Worm (Caenorhabditis elegans) whole organism, young adult: ENCODE data around the gene mec-17.

ENCODE experiments used
- B0019.2 ChIP-seq: fragments of 200-800 bp; sonication (Bioruptor generic); conservative IDR thresholded peaks from 2 replicates; pipeline ENCODE4 v1.3.6; 2022; ENCODE audit warnings: missing genetic modification reagents, missing genetic modification characterization, missing compliant biosample characterization
- F10E7.11 ChIP-seq: sonication (generic microtip); optimal IDR thresholded peaks from 2 replicates; lab custom pipeline; 2017; ENCODE audit warnings: mild to moderate bottlenecking, missing genetic modification characterization, moderate library complexity, missing compliant biosample characterization
- F33H1.4 ChIP-seq: fragments of 200-800 bp; sonication (Bioruptor generic); IDR thresholded peaks from 2 replicates; pipeline ENCODE4 v1.3.6; 2022; ENCODE audit warnings: missing genetic modification reagents, missing genetic modification characterization, missing compliant biosample characterization
- F39B2.1 ChIP-seq: fragments of 200-800 bp; sonication (Bioruptor generic); IDR thresholded peaks from 2 replicates; pipeline ENCODE4 v1.3.6; 2022; ENCODE audit warnings: missing genetic modification reagents, missing genetic modification characterization, missing compliant biosample characterization
- F57C9.4 ChIP-seq: sonication (generic microtip); optimal IDR thresholded peaks from 2 replicates; lab custom pipeline; 2017; ENCODE audit warnings: mild to moderate bottlenecking, missing genetic modification characterization, missing compliant biosample characterization
- K12H6.12 ChIP-seq: fragments of 200-800 bp; sonication (Bioruptor generic); optimal IDR thresholded peaks from 2 replicates; lab custom pipeline; 2018; ENCODE audit warnings: mild to moderate bottlenecking, missing genetic modification characterization, missing compliant biosample characterization
- T07F8.4 ChIP-seq: sonication (generic microtip); optimal IDR thresholded peaks from 2 replicates; lab custom pipeline; 2016; ENCODE audit warnings: mild to moderate bottlenecking, missing genetic modification characterization, moderate library complexity, missing compliant biosample characterization
- T26A5.8 ChIP-seq: sonication (generic microtip); optimal IDR thresholded peaks from 2 replicates; lab custom pipeline; 2016; ENCODE audit warnings: missing genetic modification characterization, missing compliant biosample characterization
- Y79H2A.3 ChIP-seq: fragments of 200-800 bp; sonication (Bioruptor generic); conservative IDR thresholded peaks from 2 replicates; pipeline ENCODE4 v1.3.6; 2022; ENCODE audit warnings: missing genetic modification reagents, missing genetic modification characterization, missing compliant biosample characterization
- Y95B8A.8 ChIP-seq: fragments of 200-800 bp; sonication (Bioruptor generic); IDR thresholded peaks from 2 replicates; pipeline ENCODE4 v1.3.6; 2022; ENCODE audit warnings: missing genetic modification reagents, missing genetic modification characterization, missing compliant biosample characterization
- ZK185.1 ChIP-seq: sonication (generic microtip); optimal IDR thresholded peaks from 2 replicates; lab custom pipeline; 2016; ENCODE audit warnings: mild to moderate bottlenecking, missing genetic modification characterization, missing compliant biosample characterization; ENCODE audit not compliant: poor library complexity, severe bottlenecking
- akir-1 ChIP-seq: fragments of 200-800 bp; sonication (Bioruptor generic); optimal IDR thresholded peaks from 2 replicates; lab custom pipeline; 2018; ENCODE audit warnings: mild to moderate bottlenecking, missing genetic modification characterization, moderate library complexity, missing compliant biosample characterization
- aptf-3 ChIP-seq: fragments of 200-800 bp; sonication (Bioruptor generic); IDR thresholded peaks from 2 replicates; pipeline ENCODE4 v1.3.6; 2022; ENCODE audit warnings: missing genetic modification characterization, missing compliant biosample characterization
- athp-1 ChIP-seq: sonication (generic microtip); optimal IDR thresholded peaks from 2 replicates; lab custom pipeline; 2017; ENCODE audit warnings: mild to moderate bottlenecking, missing genetic modification characterization, missing compliant biosample characterization
- attf-5 ChIP-seq: fragments of 200-800 bp; sonication (Bioruptor generic); optimal IDR thresholded peaks from 2 replicates; lab custom pipeline; 2018; ENCODE audit warnings: mild to moderate bottlenecking, missing genetic modification characterization, missing compliant biosample characterization
- attf-6 ChIP-seq: fragments of 200-800 bp; sonication (Bioruptor generic); IDR thresholded peaks from 2 replicates; pipeline ENCODE4 v1.3.6; 2022; ENCODE audit warnings: missing genetic modification reagents, missing genetic modification characterization, missing compliant biosample characterization
- ceh-100 ChIP-seq: fragments of 200-800 bp; sonication (Bioruptor generic); IDR thresholded peaks from 2 replicates; pipeline ENCODE4 v1.3.6; 2022; ENCODE audit warnings: missing genetic modification reagents, missing genetic modification characterization, missing compliant biosample characterization
- ceh-40 ChIP-seq: fragments of 200-800 bp; sonication (Bioruptor generic); IDR thresholded peaks from 2 replicates; pipeline ENCODE4 v1.3.6; 2022; ENCODE audit warnings: missing genetic modification characterization, missing compliant biosample characterization
- ceh-58 ChIP-seq: fragments of 200-800 bp; sonication (Bioruptor generic); IDR thresholded peaks from 2 replicates; pipeline ENCODE4 v1.3.6; 2022; ENCODE audit warnings: missing genetic modification characterization, missing compliant biosample characterization
- dox-1 ChIP-seq: fragments of 200-800 bp; sonication (Bioruptor generic); IDR thresholded peaks from 2 replicates; pipeline ENCODE4 v1.3.6; 2022; ENCODE audit warnings: missing genetic modification reagents, missing genetic modification characterization, missing compliant biosample characterization
- dpl-1 ChIP-seq: fragments of 150-350 bp; optimal IDR thresholded peaks from 2 replicates; lab custom pipeline; 2014; ENCODE audit warnings: missing biosample characterization, missing genetic modification reagents, missing genetic modification characterization
- egl-18 ChIP-seq: fragments of 200-800 bp; sonication (Bioruptor generic); IDR thresholded peaks from 2 replicates; pipeline ENCODE4 v1.3.6; 2022; ENCODE audit warnings: missing genetic modification reagents, missing genetic modification characterization, missing compliant biosample characterization
- egl-44 ChIP-seq: fragments of 200-800 bp; sonication (Bioruptor generic); IDR thresholded peaks from 2 replicates; pipeline ENCODE4 v1.3.6; 2022; ENCODE audit warnings: missing genetic modification reagents, missing genetic modification characterization, missing compliant biosample characterization
- fkh-3 ChIP-seq: sonication (generic microtip); optimal IDR thresholded peaks from 2 replicates; lab custom pipeline; 2016; ENCODE audit warnings: mild to moderate bottlenecking, missing genetic modification characterization, missing compliant biosample characterization
- him-1 ChIP-seq: sonication (generic microtip); optimal IDR thresholded peaks from 2 replicates; lab custom pipeline; 2016; ENCODE audit warnings: missing genotype, missing genetic modification reagents, missing genetic modification characterization, missing compliant biosample characterization
- hlh-12 ChIP-seq: sonication (generic microtip); optimal IDR thresholded peaks from 2 replicates; lab custom pipeline; 2016; ENCODE audit warnings: missing genetic modification characterization, missing compliant biosample characterization
- hlh-26 ChIP-seq: fragments of 200-800 bp; sonication (Bioruptor generic); conservative IDR thresholded peaks from 2 replicates; pipeline ENCODE4 v1.3.6; 2022; ENCODE audit warnings: missing genetic modification reagents, missing genetic modification characterization, missing compliant biosample characterization
- let-607 ChIP-seq, 2 experiments: fragments of 200-800 bp in 1 of 2; sonication (Bioruptor generic) in 1 of 2; sonication (generic microtip) in 1 of 2; optimal IDR thresholded peaks; 2 replicates each; lab custom pipeline; 2016 to 2018; ENCODE audit warnings: mild to moderate bottlenecking in 2 of 2, missing compliant biosample characterization in 2 of 2, missing genetic modification characterization in 2 of 2, moderate library complexity in 2 of 2, missing genotype in 1 of 2
- lin-35 ChIP-seq, 3 experiments: fragments of 150-350 bp in 2 of 3; sonication (generic microtip) in 1 of 3; optimal IDR thresholded peaks; 2 replicates each; lab custom pipeline; 2014 to 2018; ENCODE audit warnings: missing biosample characterization in 3 of 3, missing genetic modification characterization in 3 of 3, missing genetic modification reagents in 3 of 3
- lin-54 ChIP-seq: fragments of 200-800 bp; sonication (Bioruptor generic); optimal IDR thresholded peaks from 2 replicates; lab custom pipeline; 2018; ENCODE audit warnings: mild to moderate bottlenecking, missing genetic modification characterization, missing compliant biosample characterization
- madf-6 ChIP-seq: fragments of 200-800 bp; sonication (Bioruptor generic); IDR thresholded peaks from 2 replicates; pipeline ENCODE4 v1.3.6; 2022; ENCODE audit warnings: missing genetic modification reagents, missing genetic modification characterization, missing compliant biosample characterization
- mes-4 ChIP-seq: sonication (generic microtip); optimal IDR thresholded peaks from 2 replicates; lab custom pipeline; 2016; ENCODE audit warnings: missing genotype, missing genetic modification characterization, missing compliant biosample characterization
- mxl-1 ChIP-seq: sonication (generic microtip); optimal IDR thresholded peaks from 2 replicates; lab custom pipeline; 2016; ENCODE audit warnings: missing genetic modification characterization, missing compliant biosample characterization
- nfya-2 ChIP-seq: fragments of 200-800 bp; sonication (Bioruptor generic); IDR thresholded peaks from 2 replicates; pipeline ENCODE4 v1.3.6; 2022; ENCODE audit warnings: missing genetic modification reagents, missing genetic modification characterization, missing compliant biosample characterization
- nfyb-1 ChIP-seq: fragments of 200-800 bp; sonication (Bioruptor generic); IDR thresholded peaks from 2 replicates; pipeline ENCODE4 v1.3.6; 2022; ENCODE audit warnings: missing genetic modification reagents, missing genetic modification characterization, missing compliant biosample characterization
- nhr-90 ChIP-seq: sonication (generic microtip); optimal IDR thresholded peaks from 2 replicates; lab custom pipeline; 2016; ENCODE audit warnings: missing genotype, mild to moderate bottlenecking, missing genetic modification characterization, missing compliant biosample characterization
- rcor-1 ChIP-seq: fragments of 200-800 bp; sonication (Bioruptor generic); IDR thresholded peaks from 2 replicates; pipeline ENCODE4 v1.3.6; 2022; ENCODE audit warnings: missing genetic modification reagents, missing genetic modification characterization, missing compliant biosample characterization
- repo-1 ChIP-seq: sonication (generic microtip); optimal IDR thresholded peaks from 2 replicates; lab custom pipeline; 2017; ENCODE audit warnings: mild to moderate bottlenecking, missing genetic modification characterization, missing compliant biosample characterization
- rpc-1 ChIP-seq, 2 experiments: fragments of 150-350 bp in 1 of 2; sonication (generic microtip) in 1 of 2; optimal IDR thresholded peaks; 2 replicates each; lab custom pipeline; 2014 to 2018; ENCODE audit warnings: missing biosample characterization in 1 of 2, missing genetic modification characterization in 1 of 2, missing genetic modification reagents in 1 of 2, missing genotype in 1 of 2
- snpc-1.1 ChIP-seq: sonication (generic microtip); optimal IDR thresholded peaks from 2 replicates; lab custom pipeline; 2017; ENCODE audit warnings: missing genetic modification characterization, mild to moderate bottlenecking, missing compliant biosample characterization, antibody characterized with exemption, moderate library complexity, missing genotype, missing genetic modification reagents; ENCODE audit not compliant: insufficient read depth
- snpc-1.3 ChIP-seq: sonication (generic microtip); optimal IDR thresholded peaks from 2 replicates; lab custom pipeline; 2017; ENCODE audit warnings: missing genetic modification characterization, mild to moderate bottlenecking, missing compliant biosample characterization, antibody characterized with exemption, moderate library complexity, missing genotype, missing genetic modification reagents; ENCODE audit not compliant: insufficient read depth
- snpc-3.4 ChIP-seq: sonication (generic microtip); optimal IDR thresholded peaks from 2 replicates; lab custom pipeline; 2017; ENCODE audit warnings: missing genetic modification characterization, mild to moderate bottlenecking, missing compliant biosample characterization, antibody characterized with exemption, moderate library complexity, missing genotype, missing genetic modification reagents
- tbp1 ChIP-seq: fragments of 200-800 bp; sonication (Bioruptor generic); optimal IDR thresholded peaks from 2 replicates; lab custom pipeline; 2018; ENCODE audit warnings: mild to moderate bottlenecking, missing genetic modification characterization, missing compliant biosample characterization
- xnd-1 ChIP-seq: sonication (generic microtip); optimal IDR thresholded peaks from 2 replicates; lab custom pipeline; 2016; ENCODE audit warnings: missing genotype, missing genetic modification reagents, missing genetic modification characterization, missing compliant biosample characterization
- ztf-25 ChIP-seq: fragments of 200-800 bp; sonication (Bioruptor generic); IDR thresholded peaks from 2 replicates; pipeline ENCODE4 v1.3.6; 2022; ENCODE audit warnings: missing genetic modification reagents, missing genetic modification characterization, missing compliant biosample characterization
- ztf-26 ChIP-seq: sonication (generic microtip); optimal IDR thresholded peaks from 2 replicates; lab custom pipeline; 2017; ENCODE audit warnings: missing genetic modification characterization, missing compliant biosample characterization
- ztf-3 ChIP-seq: fragments of 200-800 bp; sonication (Bioruptor generic); optimal IDR thresholded peaks from 2 replicates; lab custom pipeline; 2018; ENCODE audit warnings: mild to moderate bottlenecking, missing genetic modification characterization, missing compliant biosample characterization

The mec-17 gene

ce11 chrIV:7961889-7962342, 25.1 kb downstream of the mec-17 start (continued):
- TF ChIP-seq ztf-25, result no peak
- peak; percentile 76 for TF ChIP-seq madf-6 (GFP tag; lab: Robert Waterston, UW)
- peak; percentile 60 for TF ChIP-seq snpc-1.1 (tag; lab: Kevin White, UChicago)
- no peak for TF ChIP-seq hlh-12 (tag; lab: Kevin White, UChicago)
- TF ChIP-seq nfyb-1 (GFP tag; lab: Robert Waterston, UW), result 0 out of 2 replicates have a peak, but pooled peaks have one; percentile 56
- TF ChIP-seq dpl-1 (GFP tag; lab: Kevin White, UChicago), result no peak
- peak; percentile 43 for TF ChIP-seq F33H1.4 (GFP tag; lab: Robert Waterston, UW)
- no peak for TF ChIP-seq Y95B8A.8 (GFP tag; lab: Robert Waterston, UW)
- TF ChIP-seq snpc-3.4, result peak; percentile 67
- TF ChIP-seq B0019.2 (GFP tag; lab: Robert Waterston, UW), result no peak
- TF ChIP-seq F39B2.1 (GFP tag; lab: Robert Waterston, UW), result peak; percentile 76
- TF ChIP-seq T26A5.8 (tag; lab: Kevin White, UChicago), result peak; percentile 72
- TF ChIP-seq hlh-26 (GFP tag; lab: Robert Waterston, UW), result no peak
- TF ChIP-seq attf-5 (GFP tag; lab: Kevin White, UChicago), result no peak
- TF ChIP-seq let-607 (tag; optimal IDR thresholded peaks at IDR 0.05; lab: Kevin White, UChicago), result no peak
- TF ChIP-seq ceh-58, result peak; percentile 95; the same call in 1 of the 2 replicates
- TF ChIP-seq dox-1 (GFP tag; lab: Robert Waterston, UW), result 0 out of 2 replicates have a peak, but pooled peaks have one; percentile 5
- TF ChIP-seq K12H6.12, result no peak
- TF ChIP-seq mxl-1 (tag; lab: Kevin White, UChicago), result peak; percentile 36
- peak; percentile 78 for TF ChIP-seq F57C9.4 (tag; lab: Kevin White, UChicago)
- TF ChIP-seq T07F8.4 (tag; lab: Kevin White, UChicago), result peak; percentile 20
- peak; percentile 88 for TF ChIP-seq fkh-3 (tag; lab: Kevin White, UChicago)
- TF ChIP-seq nhr-90 (tag; lab: Kevin White, UChicago), result no peak
- TF ChIP-seq Y79H2A.3, result no peak
- peak; percentile 59; the same call in 1 of the 2 replicates for TF ChIP-seq ceh-100 (GFP tag; lab: Robert Waterston, UW)
- TF ChIP-seq rcor-1, result 0 out of 2 replicates have a peak, but pooled peaks have one; percentile 11
- TF ChIP-seq xnd-1, result peak; percentile 53
- no peak for TF ChIP-seq ZK185.1 (tag; lab: Kevin White, UChicago)
- TF ChIP-seq repo-1, result peak; percentile 68
- 0 out of 2 replicates have a peak, but pooled peaks have one; percentile 28 for TF ChIP-seq egl-44
- TF ChIP-seq ztf-26 (tag; lab: Kevin White, UChicago), result no peak
- no peak for TF ChIP-seq rpc-1 (optimal IDR thresholded peaks at IDR 0.05; lab: Kevin White, UChicago)
- TF ChIP-seq rpc-1 (tag; optimal IDR thresholded peaks at IDR 0.05; lab: Kevin White, UChicago), result peak; percentile 4
- TF ChIP-seq ztf-3, result no peak
- peak in 1 of 3 experiments; percentile 16 for TF ChIP-seq lin-35 (GFP tag; optimal IDR thresholded peaks at IDR 0.05; lab: Kevin White, UChicago)
- TF ChIP-seq athp-1 (tag; lab: Kevin White, UChicago), result peak; percentile 65
- no peak for TF ChIP-seq aptf-3 (GFP tag; lab: Robert Waterston, UW)
- TF ChIP-seq snpc-1.3 (tag; lab: Kevin White, UChicago), result no peak
- TF ChIP-seq ceh-40 (GFP tag; lab: Robert Waterston, UW), result 0 out of 2 replicates have a peak, but pooled peaks have one; percentile 33
- TF ChIP-seq F10E7.11 (tag; lab: Kevin White, UChicago), result peak; percentile 65
- peak; percentile 52 for TF ChIP-seq him-1 (tag; lab: Kevin White, UChicago)
- TF ChIP-seq nfya-2 (GFP tag; lab: Robert Waterston, UW), result 0 out of 2 replicates have a peak, but pooled peaks have one; percentile 21
- peak; percentile 44 for TF ChIP-seq mes-4
- no peak for TF ChIP-seq akir-1 (GFP tag; lab: Kevin White, UChicago)
- TF ChIP-seq tbp1 (GFP tag; lab: Kevin White, UChicago), result peak; percentile 61
- TF ChIP-seq lin-54 (GFP tag; lab: Kevin White, UChicago), result peak; percentile 45
- no peak for TF ChIP-seq egl-18 (GFP tag; lab: Robert Waterston, UW)
- TF ChIP-seq attf-6 (GFP tag; lab: Robert Waterston, UW), result peak; percentile 75
